Worm (Caenorhabditis elegans) whole organism, young adult: Measurements from ENCODE around the gene zfp-3.
"Not testable (repeated sequence)": the region's sequence is repeated elsewhere in the genome, so short reads cannot be mapped to it uniquely, and the experiment has no call there.

ENCODE experiments used
- B0336.3 ChIP-seq: fragments of 200-800 bp; sonication (Bioruptor generic); IDR thresholded peaks from 2 replicates; pipeline ENCODE4 v1.3.6; 2022; ENCODE audit warnings: missing genetic modification characterization, missing compliant biosample characterization
- C06A6.2 ChIP-seq: fragments of 200-800 bp; sonication (Bioruptor generic); conservative IDR thresholded peaks from 2 replicates; pipeline ENCODE4 v1.3.6; 2022; ENCODE audit warnings: missing genetic modification characterization, missing compliant biosample characterization
- Y56A3A.18 ChIP-seq: fragments of 200-800 bp; sonication (Bioruptor generic); IDR thresholded peaks from 2 replicates; pipeline ENCODE4 v1.3.6; 2022; ENCODE audit warnings: missing genetic modification reagents, missing genetic modification characterization, missing compliant biosample characterization
- aptf-2 ChIP-seq: fragments of 200-800 bp; sonication (Bioruptor generic); conservative IDR thresholded peaks from 2 replicates; pipeline ENCODE4 v1.3.6; 2022; ENCODE audit warnings: missing genetic modification reagents, missing genetic modification characterization, missing compliant biosample characterization
- ceh-58 ChIP-seq: fragments of 200-800 bp; sonication (Bioruptor generic); IDR thresholded peaks from 2 replicates; pipeline ENCODE4 v1.3.6; 2022; ENCODE audit warnings: missing genetic modification characterization, missing compliant biosample characterization
- ets-4 ChIP-seq: fragments of 200-800 bp; sonication (Bioruptor generic); optimal IDR thresholded peaks from 2 replicates; lab custom pipeline; 2018; ENCODE audit warnings: mild to moderate bottlenecking, missing genetic modification characterization, missing compliant biosample characterization
- hrde-1 ChIP-seq: sonication (generic microtip); optimal IDR thresholded peaks from 2 replicates; lab custom pipeline; 2016; ENCODE audit warnings: missing genetic modification characterization, mild to moderate bottlenecking, missing compliant biosample characterization, moderate library complexity, missing genotype, missing genetic modification reagents, borderline replicate concordance
- madf-10 ChIP-seq: sonication (generic microtip); optimal IDR thresholded peaks from 2 replicates; lab custom pipeline; 2016; ENCODE audit warnings: mild to moderate bottlenecking, missing genetic modification characterization, missing compliant biosample characterization
- mel-28 ChIP-seq: sonication (generic microtip); optimal IDR thresholded peaks from 2 replicates; lab custom pipeline; 2016; ENCODE audit warnings: borderline replicate concordance, mild to moderate bottlenecking, missing genetic modification characterization, missing compliant biosample characterization
- pha-4 ChIP-seq: fragments of 150-350 bp; sonication (generic microtip); optimal IDR thresholded peaks from 2 replicates; lab custom pipeline; 2014; ENCODE audit warnings: missing biosample characterization, missing genetic modification reagents, missing genetic modification characterization
- snpc-4 ChIP-seq, 5 experiments: fragments of 150-350 bp in 1 of 5; sonication (generic microtip) in 4 of 5; optimal IDR thresholded peaks; 2 replicates each; lab custom pipeline; 2014 to 2018; ENCODE audit warnings: missing genetic modification characterization in 5 of 5, missing biosample characterization in 3 of 5, antibody characterized with exemption in 2 of 5, mild to moderate bottlenecking in 2 of 5, missing compliant biosample characterization in 2 of 5, missing genotype in 2 of 5, moderate library complexity in 2 of 5, missing genetic modification reagents in 1 of 5
- unc-130 ChIP-seq: sonication (generic microtip); optimal IDR thresholded peaks from 2 replicates; lab custom pipeline; 2016; ENCODE audit warnings: missing genetic modification reagents, missing genetic modification characterization, missing compliant biosample characterization
- unc-62 ChIP-seq: fragments of 150-350 bp; optimal IDR thresholded peaks from 2 replicates; lab custom pipeline; 2014; ENCODE audit warnings: missing biosample characterization, missing genetic modification reagents, missing genetic modification characterization
- zim-3 ChIP-seq: sonication (generic microtip); optimal IDR thresholded peaks from 2 replicates; lab custom pipeline; 2017; ENCODE audit warnings: mild to moderate bottlenecking, missing genetic modification characterization, moderate library complexity, missing compliant biosample characterization

DNA sequence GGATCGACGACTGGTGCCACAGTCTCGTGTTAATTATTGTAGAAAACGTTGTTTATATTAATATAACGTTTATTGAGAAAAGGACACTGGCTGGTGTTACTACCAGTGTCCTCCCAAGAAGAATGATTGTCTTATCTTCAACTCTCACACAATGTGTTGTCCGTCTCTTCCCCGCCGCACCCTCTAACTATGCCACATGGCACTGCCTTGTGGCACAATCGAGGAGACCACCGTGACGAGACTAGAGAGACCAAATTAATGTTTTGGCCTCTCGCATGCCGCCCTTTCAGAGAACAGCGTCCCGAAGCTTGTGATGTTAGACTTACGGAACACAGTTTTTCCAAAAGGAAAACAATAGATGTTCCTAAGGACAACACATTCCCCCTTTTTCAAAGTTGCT lies 24.2 kb downstream of the zfp-3 start:
- TF ChIP-seq zim-3 (tag; lab: Kevin White, UChicago); mel-28 (tag; lab: Kevin White, UChicago); ceh-58 (GFP tag; lab: Robert Waterston, UW); Y56A3A.18 (GFP tag; lab: Robert Waterston, UW); B0336.3; ets-4 (GFP tag; lab: Kevin White, UChicago); aptf-2; madf-10 (tag; lab: Kevin White, UChicago); unc-130 (GFP tag; lab: Kevin White, UChicago); C06A6.2 (GFP tag; lab: Robert Waterston, UW); unc-62 (GFP tag; lab: Kevin White, UChicago); pha-4 (tag; lab: Kevin White, UChicago); hrde-1; snpc-4 (GFP tag; optimal IDR thresholded peaks at IDR 0.05; lab: Kevin White, UChicago); snpc-4 (tag; optimal IDR thresholded peaks at IDR 0.05; lab: Kevin White, UChicago): not testable (repeated sequence)
